Worm (Caenorhabditis elegans) whole organism, early embryonic: ENCODE measurements around the gene str-121.

Experiments used
- ama-1 ChIP-seq: fragments of 150-350 bp; optimal IDR thresholded peaks from 2 replicates; lab custom pipeline; 2014
- ets-7 ChIP-seq: sonication (generic microtip); optimal IDR thresholded peaks from 2 replicates; lab custom pipeline; 2016; ENCODE audit warnings: missing genotype, missing genetic modification characterization, missing compliant biosample characterization
- hnd-1 ChIP-seq: sonication (generic microtip); optimal IDR thresholded peaks from 2 replicates; lab custom pipeline; 2016; ENCODE audit warnings: missing genetic modification characterization, missing compliant biosample characterization
- scrt-1 ChIP-seq: fragments of 200-800 bp; sonication (Bioruptor generic); IDR thresholded peaks from 2 replicates; pipeline ENCODE4 v1.3.6; 2022; ENCODE audit warnings: missing genetic modification characterization, missing compliant biosample characterization
- sea-1 ChIP-seq: fragments of 200-800 bp; sonication (Bioruptor generic); conservative IDR thresholded peaks from 2 replicates; pipeline ENCODE4 v1.3.6; 2022; ENCODE audit warnings: missing genetic modification characterization, missing compliant biosample characterization
- tbx-11 ChIP-seq: fragments of 200-800 bp; sonication (Bioruptor generic); IDR thresholded peaks from 2 replicates; pipeline ENCODE4 v1.3.6; 2022; ENCODE audit warnings: missing genetic modification characterization, missing compliant biosample characterization
- tbx-37 ChIP-seq: fragments of 200-800 bp; sonication (Bioruptor generic); conservative IDR thresholded peaks from 2 replicates; pipeline ENCODE4 v1.3.6; 2022; ENCODE audit warnings: missing genetic modification reagents, missing genetic modification characterization, missing compliant biosample characterization
- tra-4 ChIP-seq: sonication (generic microtip); optimal IDR thresholded peaks from 2 replicates; lab custom pipeline; 2017; ENCODE audit warnings: missing genetic modification characterization, missing compliant biosample characterization

DNA sequence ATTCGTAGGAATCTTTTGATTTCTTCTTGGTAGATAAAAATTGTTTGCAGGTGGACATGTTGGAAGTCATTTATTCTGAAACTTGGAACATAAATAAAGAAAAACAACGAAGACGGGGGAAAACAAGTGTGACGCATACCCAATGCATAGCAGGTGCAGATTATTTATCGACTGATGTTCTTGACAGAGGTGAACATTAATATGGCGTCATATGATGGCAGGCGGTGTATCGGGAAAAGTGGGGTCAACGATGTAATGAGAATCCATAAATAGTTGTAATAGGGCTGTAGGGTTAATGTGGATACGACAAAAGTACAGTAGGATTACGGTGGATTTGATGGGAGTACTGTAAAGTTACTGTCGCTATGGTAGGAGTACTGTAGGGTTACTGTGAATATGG, 14.2 kb downstream of the str-121 start, which contains the start of gene txt-2:
- TF ChIP-seq ama-1 (lab: Kevin White, UChicago) (no peak), tbx-37 (GFP tag; lab: Robert Waterston, UW) (no peak), tbx-11 (no peak), sea-1 (GFP tag; lab: Robert Waterston, UW) (no peak), hnd-1 (tag; lab: Kevin White, UChicago) (no peak), tra-4 (tag; lab: Kevin White, UChicago) (no peak), scrt-1 (GFP tag; lab: Robert Waterston, UW) (no peak), ets-7 (tag; lab: Kevin White, UChicago) (no peak)
